Worm (Caenorhabditis elegans) whole organism, L2 larva: ENCODE measurements around the gene pink-1.

ENCODE experiments used
- C34F6.9 ChIP-seq: fragments of 150-350 bp; optimal IDR thresholded peaks from 2 replicates; lab custom pipeline; 2014; ENCODE audit warnings: missing biosample characterization, missing genetic modification characterization
- ceh-82 ChIP-seq: fragments of 150-350 bp; optimal IDR thresholded peaks from 2 replicates; lab custom pipeline; 2014; ENCODE audit warnings: missing biosample characterization, missing genetic modification characterization
- mab-5 ChIP-seq: fragments of 150-350 bp; optimal IDR thresholded peaks from 2 replicates; lab custom pipeline; 2014; ENCODE audit warnings: missing biosample characterization, missing genetic modification characterization
- nhr-237 ChIP-seq: fragments of 150-350 bp; optimal IDR thresholded peaks from 2 replicates; lab custom pipeline; 2014; ENCODE audit warnings: missing biosample characterization, missing genetic modification characterization
- unc-39 ChIP-seq: fragments of 150-350 bp; optimal IDR thresholded peaks from 2 replicates; lab custom pipeline; 2014; ENCODE audit warnings: missing biosample characterization, missing genetic modification characterization
- zag-1 ChIP-seq: fragments of 150-350 bp; optimal IDR thresholded peaks from 2 replicates; lab custom pipeline; 2014; ENCODE audit warnings: missing biosample characterization, missing genetic modification characterization
- ztf-4 ChIP-seq: fragments of 150-350 bp; optimal IDR thresholded peaks from 2 replicates; lab custom pipeline; 2014; ENCODE audit warnings: missing biosample characterization, missing genetic modification characterization

ce11 chrII:5374967-5375366, 20.5 kb downstream of the pink-1 start, which contains the start of gene algn-2:
- TF ChIP-seq ztf-4 (no peak), zag-1 (tag; lab: Kevin White, UChicago) (no peak), nhr-237 (no peak), unc-39 (tag; lab: Kevin White, UChicago) (no peak), C34F6.9 (tag; lab: Kevin White, UChicago) (no peak), mab-5 (tag; lab: Kevin White, UChicago) (no peak), ceh-82 (tag; lab: Kevin White, UChicago) (no peak)
